Fruit fly (Drosophila melanogaster) whole organism, wandering third instar larva: Measurements from ENCODE around the gene CanA-14F.

Experiments
- CG9705 ChIP-seq: fragments of 200-800 bp; sonication (Bioruptor generic); optimal IDR thresholded peaks from 2 replicates; lab custom pipeline; 2018; ENCODE audit warnings: missing biosample characterization, mild to moderate bottlenecking, missing genetic modification characterization
- CrebA ChIP-seq: fragments of 200-800 bp; sonication (Bioruptor generic); optimal IDR thresholded peaks from 2 replicates; lab custom pipeline; 2016; ENCODE audit warnings: missing biosample characterization, mild to moderate bottlenecking, missing genetic modification characterization, borderline replicate concordance
- Dfd ChIP-seq: fragments of >200 bp; optimal IDR thresholded peaks from 2 replicates; lab custom pipeline; 2017; ENCODE audit warnings: missing biosample characterization, missing genetic modification characterization
- Dif ChIP-seq: fragments of 200-275, 200-300 bp; sonication (Bioruptor generic); optimal IDR thresholded peaks from 2 replicates; lab custom pipeline; 2018; ENCODE audit warnings: missing biosample characterization, missing genetic modification characterization; ENCODE audit not compliant: partially characterized antibody
- Mio ChIP-seq: sonication (Bioruptor generic); optimal IDR thresholded peaks from 2 replicates; lab custom pipeline; 2016; ENCODE audit warnings: missing biosample characterization, missing genetic modification characterization
- N ChIP-seq: fragments of >200 bp; optimal IDR thresholded peaks from 2 replicates; lab custom pipeline; 2018; ENCODE audit warnings: missing biosample characterization, missing external identifiers, missing genetic modification characterization
- Rel ChIP-seq, 2 experiments: fragments of 200-800 bp; sonication (Bioruptor generic) in 1 of 2; optimal IDR thresholded peaks; 2 replicates in 1 of 2; 3 replicates in 1 of 2; lab custom pipeline; 2016 to 2019; ENCODE audit warnings: mild to moderate bottlenecking in 2 of 2, missing biosample characterization in 2 of 2, missing genetic modification characterization in 2 of 2, moderate library complexity in 1 of 2
- Vsx2 ChIP-seq: fragments of 200-300, 225-300 bp; sonication (Bioruptor generic); optimal IDR thresholded peaks from 2 replicates; lab custom pipeline; 2018; ENCODE audit warnings: missing biosample characterization, missing genetic modification characterization; ENCODE audit not compliant: partially characterized antibody
- dl ChIP-seq, 2 experiments: fragments of 175-275, 200-275 bp in 1 of 2; fragments of 200-275 bp in 1 of 2; sonication (Bioruptor generic); optimal IDR thresholded peaks; lab custom pipeline; 2018; ENCODE audit warnings: mild to moderate bottlenecking in 2 of 2, missing biosample characterization in 2 of 2, missing genetic modification characterization in 2 of 2, moderate library complexity in 2 of 2; ENCODE audit not compliant: partially characterized antibody in 2 of 2, insufficient read depth in 1 of 2
- fru ChIP-seq: fragments of 200-800 bp; sonication (Bioruptor generic); optimal IDR thresholded peaks from 3 replicates; lab custom pipeline; 2016; ENCODE audit warnings: missing biosample characterization, mild to moderate bottlenecking, missing genetic modification characterization
- h ChIP-seq: fragments of 200-800 bp; sonication (Bioruptor generic); optimal IDR thresholded peaks from 3 replicates; lab custom pipeline; 2016; ENCODE audit warnings: missing biosample characterization, mild to moderate bottlenecking, missing genetic modification characterization
- jim ChIP-seq: fragments of 175-275, 200-325 bp; sonication (Bioruptor generic); optimal IDR thresholded peaks from 2 replicates; lab custom pipeline; 2016; ENCODE audit warnings: missing biosample characterization, mild to moderate bottlenecking, missing genetic modification characterization
- lola ChIP-seq: fragments of >200 bp; optimal IDR thresholded peaks from 2 replicates; lab custom pipeline; 2017; ENCODE audit warnings: missing biosample characterization, missing genetic modification characterization
- pan ChIP-seq: fragments of >200 bp; optimal IDR thresholded peaks from 2 replicates; lab custom pipeline; 2017
- psq ChIP-seq: fragments of 200-800 bp; sonication (Bioruptor generic); optimal IDR thresholded peaks from 3 replicates; lab custom pipeline; 2017; ENCODE audit warnings: missing biosample characterization, mild to moderate bottlenecking, missing genetic modification characterization, moderate library complexity
- rgr ChIP-seq: fragments of 200-800 bp; sonication (Bioruptor generic); optimal IDR thresholded peaks from 3 replicates; lab custom pipeline; 2016; ENCODE audit warnings: missing biosample characterization, mild to moderate bottlenecking, missing genetic modification characterization
- sage ChIP-seq: fragments of 200-800 bp; sonication (Bioruptor generic); optimal IDR thresholded peaks from 2 replicates; lab custom pipeline; 2016; ENCODE audit warnings: missing biosample characterization, mild to moderate bottlenecking, missing genetic modification characterization
- sv ChIP-seq: fragments of 200-800 bp; sonication (Bioruptor generic); optimal IDR thresholded peaks from 3 replicates; lab custom pipeline; 2016; ENCODE audit warnings: missing biosample characterization, missing genetic modification characterization
- tai ChIP-seq: sonication (Bioruptor generic); optimal IDR thresholded peaks from 2 replicates; lab custom pipeline; 2016; ENCODE audit warnings: missing biosample characterization, missing genetic modification characterization
- usp ChIP-seq: fragments of >200 bp; optimal IDR thresholded peaks from 2 replicates; lab custom pipeline; 2017; ENCODE audit warnings: missing biosample characterization, missing genetic modification characterization

Gene CanA-14F

DNA sequence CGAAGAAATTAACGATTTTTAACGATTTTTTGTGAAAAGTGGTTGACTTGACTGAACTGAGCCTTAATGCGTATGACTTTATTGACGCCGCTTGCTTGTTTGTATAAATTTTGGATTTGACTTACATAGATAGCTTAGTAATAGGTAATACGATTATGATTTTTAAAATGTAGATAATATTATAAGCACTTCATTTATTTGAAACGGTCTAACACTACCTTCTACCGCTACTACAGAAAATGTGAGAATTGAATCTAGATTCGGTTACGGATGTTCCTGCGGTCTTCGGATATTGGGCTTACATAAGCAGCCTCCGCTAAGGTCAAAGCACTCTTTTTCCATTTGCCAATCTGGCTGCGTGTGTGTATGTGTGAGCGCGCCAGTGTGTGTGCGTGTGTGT is 61.7 kb downstream of the CanA-14F start, which contains the start of gene Cnx14D:
Cnx14D (minus strand) TSS at position 101 of the 400 bp plus-strand sequence.
- TF ChIP-seq sv (GFP tag; lab: Kevin White, UChicago) (no peak), sage (GFP tag; lab: Kevin White, UChicago) (no peak), usp (GFP tag; lab: Kevin White, UChicago) (no peak), N (no peak), fru (no peak), CG9705 (no peak), psq (no peak), Mio (no peak), Rel (GFP tag; optimal IDR thresholded peaks at IDR 0.05; lab: Kevin White, UChicago) (no peak), Rel (tag; optimal IDR thresholded peaks at IDR 0.05; lab: Kevin White, UChicago) (no peak), Dif (no peak), tai (GFP tag; lab: Kevin White, UChicago) (no peak), CrebA (GFP tag; lab: Kevin White, UChicago) (no peak), h (no peak), pan (lab: Kevin White, UChicago) (no peak), rgr (GFP tag; lab: Kevin White, UChicago) (no peak), jim (GFP tag; lab: Kevin White, UChicago) (no peak), Vsx2 (no peak), dl (GFP tag; optimal IDR thresholded peaks at IDR 0.05; lab: Kevin White, UChicago; ENCODE audit: insufficient read depth in 1 of 2, partially characterized antibody in 2 of 2) (no peak), Dfd (GFP tag; lab: Kevin White, UChicago) (no peak), lola (GFP tag; lab: Kevin White, UChicago) (no peak)
